Worm (Caenorhabditis elegans) whole organism, late embryonic: ENCODE results near the gene msp-36.

Experiments
- F13H6.1 ChIP-seq: sonication (generic microtip); optimal IDR thresholded peaks from 2 replicates; lab custom pipeline; 2016; ENCODE audit warnings: missing genetic modification characterization, missing compliant biosample characterization
- ama-1 ChIP-seq: fragments of 150-350 bp; optimal IDR thresholded peaks from 2 replicates; lab custom pipeline; 2014
- ceh-18 ChIP-seq: sonication (generic microtip); optimal IDR thresholded peaks from 2 replicates; lab custom pipeline; 2016; ENCODE audit warnings: missing genetic modification characterization, missing compliant biosample characterization
- dve-1 ChIP-seq: sonication (generic microtip); optimal IDR thresholded peaks from 2 replicates; lab custom pipeline; 2017; ENCODE audit warnings: antibody characterized with exemption, mild to moderate bottlenecking, missing genetic modification characterization, missing compliant biosample characterization
- elt-2 ChIP-seq: sonication (generic microtip); optimal IDR thresholded peaks from 2 replicates; lab custom pipeline; 2016; ENCODE audit warnings: missing genetic modification reagents, missing genetic modification characterization, missing compliant biosample characterization
- fax-1 ChIP-seq: sonication (generic microtip); optimal IDR thresholded peaks from 2 replicates; lab custom pipeline; 2016; ENCODE audit warnings: missing genotype, missing genetic modification characterization, missing compliant biosample characterization
- fkh-10 ChIP-seq: fragments of 150-350 bp; optimal IDR thresholded peaks from 2 replicates; lab custom pipeline; 2014; ENCODE audit warnings: missing biosample characterization, missing genetic modification reagents, missing genetic modification characterization
- hlh-30 ChIP-seq: sonication (generic microtip); optimal IDR thresholded peaks from 2 replicates; lab custom pipeline; 2017; ENCODE audit warnings: antibody characterized with exemption, missing genetic modification characterization, missing compliant biosample characterization; ENCODE audit not compliant: insufficient read depth
- lin-11 ChIP-seq: fragments of 200-800 bp; sonication (Bioruptor generic); optimal IDR thresholded peaks from 2 replicates; lab custom pipeline; 2018; ENCODE audit warnings: mild to moderate bottlenecking, missing genetic modification characterization, missing compliant biosample characterization
- rnt-1 ChIP-seq: sonication (generic microtip); optimal IDR thresholded peaks from 2 replicates; lab custom pipeline; 2016; ENCODE audit warnings: missing genetic modification characterization, missing compliant biosample characterization
- sox-4 ChIP-seq: sonication (generic microtip); optimal IDR thresholded peaks from 2 replicates; lab custom pipeline; 2017; ENCODE audit warnings: mild to moderate bottlenecking, missing genetic modification characterization, inconsistent platforms, missing compliant biosample characterization
- tbx-2 ChIP-seq: sonication (generic microtip); optimal IDR thresholded peaks from 2 replicates; lab custom pipeline; 2016; ENCODE audit warnings: missing genetic modification characterization, missing compliant biosample characterization
- unc-55 ChIP-seq: sonication (generic microtip); optimal IDR thresholded peaks from 2 replicates; lab custom pipeline; 2017; ENCODE audit warnings: missing biosample characterization, missing genetic modification reagents, missing genetic modification characterization
- unc-86 ChIP-seq: sonication (generic microtip); optimal IDR thresholded peaks from 2 replicates; lab custom pipeline; 2016; ENCODE audit warnings: missing genetic modification characterization, missing compliant biosample characterization

- TF ChIP-seq F13H6.1 (tag; lab: Kevin White, UChicago) (no peak), elt-2 (no peak), tbx-2 (no peak), ama-1 (lab: Kevin White, UChicago) (no peak), lin-11 (tag; lab: Kevin White, UChicago) (no peak), ceh-18 (tag; lab: Kevin White, UChicago) (no peak), unc-86 (tag; lab: Kevin White, UChicago) (no peak), rnt-1 (tag; lab: Kevin White, UChicago) (no peak), unc-55 (no peak), hlh-30 (tag; lab: Kevin White, UChicago) (no peak), sox-4 (tag; lab: Kevin White, UChicago) (no peak), fax-1 (tag; lab: Kevin White, UChicago) (no peak), dve-1 (tag; lab: Kevin White, UChicago) (no peak), fkh-10 (GFP tag; lab: Kevin White, UChicago) (no peak)
These were observed 19.3 kb upstream of the msp-36 start, which contains the start of gene W01B6.5 for ce11 chrIV:10075899-10076298.
